Worm (Caenorhabditis elegans) whole organism, early embryonic: ENCODE data around the gene srh-216.

Experiments
- B0310.2 ChIP-seq: sonication (generic microtip); optimal IDR thresholded peaks from 2 replicates; lab custom pipeline; 2016; ENCODE audit warnings: mild to moderate bottlenecking, missing genetic modification characterization, missing compliant biosample characterization
- F13C5.2 ChIP-seq: sonication (generic microtip); optimal IDR thresholded peaks from 2 replicates; lab custom pipeline; 2017; ENCODE audit warnings: mild to moderate bottlenecking, missing genetic modification characterization, inconsistent platforms, missing compliant biosample characterization
- aly-1 ChIP-seq: sonication (generic microtip); optimal IDR thresholded peaks from 2 replicates; lab custom pipeline; 2016; ENCODE audit warnings: missing genetic modification characterization, missing compliant biosample characterization
- ama-1 ChIP-seq: fragments of 150-350 bp; optimal IDR thresholded peaks from 2 replicates; lab custom pipeline; 2014
- ceh-13 ChIP-seq: fragments of 200-800 bp; sonication (Bioruptor generic); optimal IDR thresholded peaks from 2 replicates; lab custom pipeline; 2018; ENCODE audit warnings: mild to moderate bottlenecking, missing genetic modification characterization, missing compliant biosample characterization
- ceh-36 ChIP-seq: sonication (generic microtip); optimal IDR thresholded peaks from 2 replicates; lab custom pipeline; 2016; ENCODE audit warnings: missing genetic modification characterization, inconsistent platforms, missing compliant biosample characterization
- ets-7 ChIP-seq: sonication (generic microtip); optimal IDR thresholded peaks from 2 replicates; lab custom pipeline; 2016; ENCODE audit warnings: missing genotype, missing genetic modification characterization, missing compliant biosample characterization
- flt-1 ChIP-seq: fragments of 200-800 bp; sonication (Bioruptor generic); IDR thresholded peaks from 2 replicates; pipeline ENCODE4 v1.3.6; 2022; ENCODE audit warnings: missing genetic modification characterization, missing compliant biosample characterization
- hmbx-1 ChIP-seq: sonication (generic microtip); optimal IDR thresholded peaks from 2 replicates; lab custom pipeline; 2016; ENCODE audit warnings: mild to moderate bottlenecking, missing genetic modification characterization, missing compliant biosample characterization
- hmg-4 ChIP-seq: fragments of 200-800 bp; sonication (Bioruptor generic); optimal IDR thresholded peaks from 2 replicates; lab custom pipeline; 2018; ENCODE audit warnings: mild to moderate bottlenecking, missing genetic modification characterization, missing compliant biosample characterization
- hnd-1 ChIP-seq: sonication (generic microtip); optimal IDR thresholded peaks from 2 replicates; lab custom pipeline; 2016; ENCODE audit warnings: missing genetic modification characterization, missing compliant biosample characterization
- pes-1 ChIP-seq: fragments of 200-800 bp; sonication (Bioruptor generic); IDR thresholded peaks from 2 replicates; pipeline ENCODE4 v1.3.6; 2022; ENCODE audit warnings: missing genetic modification reagents, missing genetic modification characterization, missing compliant biosample characterization
- scrt-1 ChIP-seq: fragments of 200-800 bp; sonication (Bioruptor generic); IDR thresholded peaks from 2 replicates; pipeline ENCODE4 v1.3.6; 2022; ENCODE audit warnings: missing genetic modification characterization, missing compliant biosample characterization
- sea-1 ChIP-seq: fragments of 200-800 bp; sonication (Bioruptor generic); conservative IDR thresholded peaks from 2 replicates; pipeline ENCODE4 v1.3.6; 2022; ENCODE audit warnings: missing genetic modification characterization, missing compliant biosample characterization
- tbx-11 ChIP-seq: fragments of 200-800 bp; sonication (Bioruptor generic); IDR thresholded peaks from 2 replicates; pipeline ENCODE4 v1.3.6; 2022; ENCODE audit warnings: missing genetic modification characterization, missing compliant biosample characterization
- tbx-37 ChIP-seq: fragments of 200-800 bp; sonication (Bioruptor generic); conservative IDR thresholded peaks from 2 replicates; pipeline ENCODE4 v1.3.6; 2022; ENCODE audit warnings: missing genetic modification reagents, missing genetic modification characterization, missing compliant biosample characterization
- tra-4 ChIP-seq: sonication (generic microtip); optimal IDR thresholded peaks from 2 replicates; lab custom pipeline; 2017; ENCODE audit warnings: missing genetic modification characterization, missing compliant biosample characterization

The srh-216 gene

ce11 chrV:16840283-16840682 is 12.9 kb upstream of the srh-216 start:
- TF ChIP-seq sea-1, result no peak
- TF ChIP-seq flt-1 (GFP tag; lab: Robert Waterston, UW), result no peak
- no peak for TF ChIP-seq pes-1
- no peak for TF ChIP-seq ets-7 (tag; lab: Kevin White, UChicago)
- no peak for TF ChIP-seq tbx-11 (GFP tag; lab: Robert Waterston, UW)
- TF ChIP-seq ceh-13 (GFP tag; lab: Kevin White, UChicago), result no peak
- no peak for TF ChIP-seq aly-1 (tag; lab: Kevin White, UChicago)

ce11 chrV:16838435-16838834 is 11.1 kb upstream of the srh-216 start:
- TF ChIP-seq ets-7 (tag; lab: Kevin White, UChicago), result no peak
- TF ChIP-seq tbx-11 (GFP tag; lab: Robert Waterston, UW), result no peak
- no peak for TF ChIP-seq sea-1
- TF ChIP-seq ama-1 (lab: Kevin White, UChicago), result no peak
- no peak for TF ChIP-seq hmg-4
- no peak for TF ChIP-seq pes-1
- TF ChIP-seq F13C5.2 (tag; lab: Kevin White, UChicago), result no peak
- TF ChIP-seq tra-4 (tag; lab: Kevin White, UChicago), result no peak
- no peak for TF ChIP-seq ceh-36 (tag; lab: Kevin White, UChicago)
- no peak for TF ChIP-seq flt-1 (GFP tag; lab: Robert Waterston, UW)
- TF ChIP-seq tbx-37 (GFP tag; lab: Robert Waterston, UW), result no peak
- TF ChIP-seq hnd-1, result no peak
- no peak for TF ChIP-seq hmbx-1 (tag; lab: Kevin White, UChicago)

ce11 chrV:16836100-16836499 is 8.7 kb upstream of the srh-216 start:
- no peak for TF ChIP-seq tbx-37 (GFP tag; lab: Robert Waterston, UW)
- TF ChIP-seq hmbx-1 (tag; lab: Kevin White, UChicago), result no peak
- TF ChIP-seq hnd-1, result no peak
- no peak for TF ChIP-seq tra-4 (tag; lab: Kevin White, UChicago)
- no peak for TF ChIP-seq F13C5.2 (tag; lab: Kevin White, UChicago)
- no peak for TF ChIP-seq flt-1 (GFP tag; lab: Robert Waterston, UW)
- TF ChIP-seq hmg-4, result no peak
- TF ChIP-seq ceh-36 (tag; lab: Kevin White, UChicago), result no peak
- TF ChIP-seq sea-1, result no peak
- TF ChIP-seq ceh-13 (GFP tag; lab: Kevin White, UChicago), result no peak
- no peak for TF ChIP-seq scrt-1
- TF ChIP-seq pes-1, result no peak
- no peak for TF ChIP-seq ama-1 (lab: Kevin White, UChicago)
- TF ChIP-seq ets-7 (tag; lab: Kevin White, UChicago), result no peak
- no peak for TF ChIP-seq tbx-11 (GFP tag; lab: Robert Waterston, UW)
- TF ChIP-seq aly-1 (tag; lab: Kevin White, UChicago), result no peak
- no peak for TF ChIP-seq B0310.2

- no peak for TF ChIP-seq ets-7 (tag; lab: Kevin White, UChicago)
Observed at ce11 chrV:16834989-16835388, 7.6 kb upstream of the srh-216 start, which contains the start of gene tni-3. Gene tni-3 (minus strand): TSS chrV:16835128.

ce11 chrV:16833672-16834071 is 6.3 kb upstream of the srh-216 start:
- TF ChIP-seq aly-1 (tag; lab: Kevin White, UChicago) (no peak), ceh-36 (tag; lab: Kevin White, UChicago) (no peak), tbx-37 (GFP tag; lab: Robert Waterston, UW) (no peak), ceh-13 (GFP tag; lab: Kevin White, UChicago) (no peak), pes-1 (no peak), ama-1 (lab: Kevin White, UChicago) (no peak), hmbx-1 (tag; lab: Kevin White, UChicago) (no peak), B0310.2 (no peak), scrt-1 (no peak), flt-1 (GFP tag; lab: Robert Waterston, UW) (no peak), hmg-4 (no peak)

- TF ChIP-seq tbx-37 (GFP tag; lab: Robert Waterston, UW) (no peak), tbx-11 (GFP tag; lab: Robert Waterston, UW) (no peak), hmg-4 (no peak), scrt-1 (no peak), hmbx-1 (tag; lab: Kevin White, UChicago) (no peak), tra-4 (tag; lab: Kevin White, UChicago) (no peak), sea-1 (no peak), aly-1 (tag; lab: Kevin White, UChicago) (no peak), hnd-1 (no peak), pes-1 (no peak)
Observed at ce11 chrV:16832865-16833264, 5.5 kb upstream of the srh-216 start, which contains the start of gene phy-3. Gene phy-3 (plus strand): TSS chrV:16833165.

- TF ChIP-seq pes-1, result no peak
- TF ChIP-seq tbx-37 (GFP tag; lab: Robert Waterston, UW), result no peak
Observed at ce11 chrV:16831921-16832320, 4.5 kb upstream of the srh-216 start, which contains the start of gene srh-215. Gene srh-215 (minus strand): TSS chrV:16832021.

ce11 chrV:16831310-16831709 is 3.9 kb upstream of the srh-216 start:
- no peak for TF ChIP-seq aly-1 (tag; lab: Kevin White, UChicago)
- no peak for TF ChIP-seq flt-1 (GFP tag; lab: Robert Waterston, UW)
- no peak for TF ChIP-seq F13C5.2 (tag; lab: Kevin White, UChicago)
- no peak for TF ChIP-seq scrt-1
- TF ChIP-seq hnd-1, result no peak
- no peak for TF ChIP-seq B0310.2

ce11 chrV:16829396-16829795 is 2.0 kb upstream of the srh-216 start, which contains the start of gene srh-214:
Gene srh-214 (minus strand): TSS chrV:16829755.
- no peak for TF ChIP-seq hmbx-1 (tag; lab: Kevin White, UChicago)
- TF ChIP-seq F13C5.2 (tag; lab: Kevin White, UChicago), result no peak
